Fruit fly (Drosophila melanogaster) whole organism, embryonic: ENCODE data around the gene lwr.

ENCODE experiments used
- Bteb2 ChIP-seq: fragments of 200-800 bp; sonication (Bioruptor generic); optimal IDR thresholded peaks from 2 replicates; lab custom pipeline; 2016; ENCODE audit warnings: missing biosample characterization, missing genetic modification characterization
- CG10209 ChIP-seq: fragments of 200-800 bp; sonication (Bioruptor generic); optimal IDR thresholded peaks from 3 replicates; lab custom pipeline; 2017; ENCODE audit warnings: missing biosample characterization, mild to moderate bottlenecking, missing genetic modification characterization, missing genetic modification reagents
- CG10321 ChIP-seq: fragments of 200-800 bp; sonication (Bioruptor generic); IDR thresholded peaks from 2 replicates; pipeline ENCODE4 v1.3.6; 2022; ENCODE audit warnings: missing biosample characterization, missing genetic modification characterization
- CG12236 ChIP-seq: fragments of 200-800 bp; sonication (Bioruptor generic); optimal IDR thresholded peaks from 2 replicates; lab custom pipeline; 2016; ENCODE audit warnings: missing biosample characterization, missing genetic modification characterization
- CG13123 ChIP-seq: fragments of 200-800 bp; sonication (Bioruptor generic); optimal IDR thresholded peaks from 2 replicates; lab custom pipeline; 2016; ENCODE audit warnings: missing biosample characterization, missing genetic modification characterization
- CG13894 ChIP-seq: fragments of 200-800 bp; sonication (Bioruptor generic); optimal IDR thresholded peaks from 3 replicates; lab custom pipeline; 2018; ENCODE audit warnings: missing biosample characterization, mild to moderate bottlenecking, missing genetic modification characterization, moderate library complexity
- CG15479 ChIP-seq: fragments of 200-800 bp; sonication (Bioruptor generic); optimal IDR thresholded peaks from 3 replicates; lab custom pipeline; 2019; ENCODE audit warnings: missing biosample characterization, mild to moderate bottlenecking, missing genetic modification characterization, moderate library complexity
- CG17568 ChIP-seq: fragments of 200-800 bp; sonication (Bioruptor generic); optimal IDR thresholded peaks from 2 replicates; lab custom pipeline; 2018; ENCODE audit warnings: missing biosample characterization, mild to moderate bottlenecking, missing genetic modification characterization, moderate library complexity
- CG17829 ChIP-seq: fragments of 200-800 bp; optimal IDR thresholded peaks from 2 replicates; lab custom pipeline; 2019; ENCODE audit warnings: missing biosample characterization, mild to moderate bottlenecking, missing genetic modification characterization, moderate library complexity
- CG18262 ChIP-seq: fragments of 200-800 bp; optimal IDR thresholded peaks from 3 replicates; lab custom pipeline; 2019; ENCODE audit warnings: missing biosample characterization, mild to moderate bottlenecking, missing genetic modification characterization, moderate library complexity
- CG2199 ChIP-seq: fragments of 200-800 bp; sonication (Bioruptor generic); IDR thresholded peaks from 3 replicates; pipeline ENCODE4 v1.3.6; 2022; ENCODE audit warnings: missing biosample characterization, missing genetic modification characterization
- CG31388 ChIP-seq: fragments of 200-800 bp; sonication (Bioruptor generic); optimal IDR thresholded peaks from 2 replicates; lab custom pipeline; 2016; ENCODE audit warnings: missing biosample characterization, missing genetic modification characterization
- CG34422 ChIP-seq: fragments of 200-800 bp; sonication (Bioruptor generic); IDR thresholded peaks from 3 replicates; pipeline ENCODE4 v1.3.6; 2022; ENCODE audit warnings: missing biosample characterization, missing genetic modification characterization
- CG8089 ChIP-seq: fragments of 200-800 bp; sonication (Bioruptor generic); optimal IDR thresholded peaks from 3 replicates; lab custom pipeline; 2016; ENCODE audit warnings: missing biosample characterization, missing genetic modification characterization
- D19A ChIP-seq: fragments of 200-800 bp; optimal IDR thresholded peaks from 3 replicates; lab custom pipeline; 2019; ENCODE audit warnings: missing biosample characterization, mild to moderate bottlenecking, missing genetic modification characterization, moderate library complexity
- D19B ChIP-seq: fragments of 200-800 bp; sonication (Bioruptor generic); optimal IDR thresholded peaks from 2 replicates; lab custom pipeline; 2017; ENCODE audit warnings: missing biosample characterization, mild to moderate bottlenecking, missing genetic modification characterization
- Deaf1 ChIP-seq: fragments of 200-800 bp; optimal IDR thresholded peaks from 3 replicates; lab custom pipeline; 2019; ENCODE audit warnings: missing biosample characterization, mild to moderate bottlenecking, missing genetic modification characterization, moderate library complexity
- HLH54F ChIP-seq: fragments of 200-800 bp; sonication (Bioruptor generic); optimal IDR thresholded peaks from 3 replicates; lab custom pipeline; 2016; ENCODE audit warnings: missing biosample characterization, missing genetic modification characterization
- Pdp1 ChIP-seq, 2 experiments: fragments of 200-800 bp; sonication (Bioruptor generic); optimal IDR thresholded peaks; 3 replicates each; lab custom pipeline; 2016; ENCODE audit warnings: missing biosample characterization in 2 of 2, missing genetic modification characterization in 2 of 2, mild to moderate bottlenecking in 1 of 2, moderate library complexity in 1 of 2
- Taf1 ChIP-seq: fragments of 200-800 bp; sonication (Bioruptor generic); IDR thresholded peaks from 2 replicates; pipeline ENCODE4 v1.3.6; 2022; ENCODE audit warnings: missing biosample characterization, missing genetic modification characterization
- Trl ChIP-seq, 3 experiments: fragments of >200 bp in 2 of 3; fragments of 200-800 bp in 1 of 3; sonication (Bioruptor generic) in 1 of 3; optimal IDR thresholded peaks; 2 replicates in 1 of 3; 3 replicates in 2 of 3; lab custom pipeline; 2016 to 2017; ENCODE audit warnings: missing biosample characterization in 1 of 3, missing genetic modification characterization in 1 of 3
- abd-A ChIP-seq: fragments of 200-800 bp; sonication (Bioruptor generic); optimal IDR thresholded peaks from 3 replicates; lab custom pipeline; 2019; ENCODE audit warnings: missing biosample characterization, mild to moderate bottlenecking, missing genetic modification characterization, moderate library complexity
- bsh ChIP-seq, 2 experiments: fragments of 200-800 bp; sonication (Bioruptor generic); optimal IDR thresholded peaks; 2 replicates each; lab custom pipeline; 2017 to 2018; ENCODE audit warnings: mild to moderate bottlenecking in 2 of 2, missing biosample characterization in 2 of 2, missing genetic modification characterization in 2 of 2, moderate library complexity in 1 of 2
- cas ChIP-seq: fragments of 200-800 bp; sonication (Bioruptor generic); IDR thresholded peaks from 2 replicates; pipeline ENCODE4 v1.3.6; 2022; ENCODE audit warnings: missing biosample characterization, missing genetic modification characterization
- chinmo ChIP-seq: fragments of 200-800 bp; sonication (Bioruptor generic); IDR thresholded peaks from 4 replicates; pipeline ENCODE4 v1.3.6; 2022; ENCODE audit warnings: missing biosample characterization, missing genetic modification characterization; ENCODE audit not compliant: partially characterized antibody
- dmrt99B ChIP-seq: fragments of 200-800 bp; sonication (Bioruptor generic); optimal IDR thresholded peaks from 2 replicates; lab custom pipeline; 2018; ENCODE audit warnings: missing biosample characterization, mild to moderate bottlenecking, missing genetic modification characterization, moderate library complexity
- fu2 ChIP-seq: fragments of 200-800 bp; sonication (Bioruptor generic); optimal IDR thresholded peaks from 2 replicates; lab custom pipeline; 2016; ENCODE audit warnings: missing biosample characterization, missing genetic modification characterization
- gcm ChIP-seq: fragments of 200-800 bp; sonication (Bioruptor generic); optimal IDR thresholded peaks from 2 replicates; lab custom pipeline; 2019; ENCODE audit warnings: missing biosample characterization, mild to moderate bottlenecking, missing genetic modification characterization, moderate library complexity
- grn ChIP-seq: fragments of 200-800 bp; sonication (Bioruptor generic); optimal IDR thresholded peaks from 3 replicates; lab custom pipeline; 2017; ENCODE audit warnings: missing biosample characterization, missing genetic modification characterization
- gt ChIP-seq: fragments of 200-800 bp; sonication (Bioruptor generic); IDR thresholded peaks from 2 replicates; pipeline ENCODE4 v1.3.6; 2022; ENCODE audit warnings: missing biosample characterization, missing genetic modification characterization
- ham ChIP-seq: fragments of 200-800 bp; sonication (Bioruptor generic); IDR thresholded peaks from 2 replicates; pipeline ENCODE4 v1.3.6; 2022; ENCODE audit warnings: missing biosample characterization, missing genetic modification characterization
- her ChIP-seq: fragments of 200-800 bp; sonication (Bioruptor generic); optimal IDR thresholded peaks from 2 replicates; lab custom pipeline; 2016; ENCODE audit warnings: missing biosample characterization, missing genetic modification characterization
- lov ChIP-seq, 2 experiments: fragments of 200-800 bp in 1 of 2; fragments of >200 bp in 1 of 2; sonication (Bioruptor generic) in 1 of 2; IDR thresholded peaks in 1 of 2; optimal IDR thresholded peaks in 1 of 2; 2 replicates in 1 of 2; 3 replicates in 1 of 2; pipeline versions ENCODE4 v1.3.6 to Lab custom; 2017 to 2022; ENCODE audit warnings: missing biosample characterization in 1 of 2, missing genetic modification characterization in 1 of 2
- nerfin-1 ChIP-seq: fragments of 200-800 bp; sonication (Bioruptor generic); optimal IDR thresholded peaks from 3 replicates; lab custom pipeline; 2019; ENCODE audit warnings: missing biosample characterization, mild to moderate bottlenecking, missing genetic modification characterization, moderate library complexity
- peb ChIP-seq: fragments of 200-800 bp; sonication (Bioruptor generic); IDR thresholded peaks from 2 replicates; pipeline ENCODE4 v1.3.6; 2022; ENCODE audit warnings: missing biosample characterization, missing genetic modification characterization
- pfk ChIP-seq: fragments of 200-800 bp; sonication (Bioruptor generic); optimal IDR thresholded peaks from 2 replicates; lab custom pipeline; 2018; ENCODE audit warnings: missing biosample characterization, mild to moderate bottlenecking, missing genetic modification characterization, moderate library complexity
- pros ChIP-seq: fragments of 200-800 bp; sonication (Bioruptor generic); optimal IDR thresholded peaks from 3 replicates; lab custom pipeline; 2019; ENCODE audit warnings: missing biosample characterization, mild to moderate bottlenecking, missing genetic modification characterization, moderate library complexity
- sens ChIP-seq: fragments of 200-800 bp; sonication (Bioruptor generic); peaks from one replicate; lab custom pipeline; 2016; ENCODE audit warnings: missing biosample characterization, missing genetic modification characterization
- tll ChIP-seq, 2 experiments: fragments of 200-800 bp in 1 of 2; fragments of >200 bp in 1 of 2; sonication (Bioruptor generic) in 1 of 2; optimal IDR thresholded peaks; 2 replicates each; lab custom pipeline; 2017 to 2019; ENCODE audit warnings: missing biosample characterization in 2 of 2, missing genetic modification characterization in 2 of 2, mild to moderate bottlenecking in 1 of 2, moderate library complexity in 1 of 2
- tna ChIP-seq: fragments of 200-800 bp; sonication (Bioruptor generic); IDR thresholded peaks from 2 replicates; pipeline ENCODE4 v1.3.6; 2022; ENCODE audit warnings: missing biosample characterization, missing genetic modification characterization; ENCODE audit not compliant: partially characterized antibody
- tup ChIP-seq: fragments of 200-800 bp; sonication (Bioruptor generic); optimal IDR thresholded peaks from 2 replicates; lab custom pipeline; 2016; ENCODE audit warnings: missing biosample characterization, mild to moderate bottlenecking, missing genetic modification characterization, moderate library complexity
- tx ChIP-seq: fragments of 200-800 bp; sonication (Bioruptor generic); optimal IDR thresholded peaks from 2 replicates; lab custom pipeline; 2016; ENCODE audit warnings: missing biosample characterization, missing genetic modification characterization
- zen ChIP-seq: fragments of 200-800 bp; sonication (Bioruptor generic); optimal IDR thresholded peaks from 3 replicates; lab custom pipeline; 2018; ENCODE audit warnings: missing biosample characterization, mild to moderate bottlenecking, missing genetic modification characterization, moderate library complexity
- zfh2 ChIP-seq: fragments of 200-800 bp; sonication (Bioruptor generic); optimal IDR thresholded peaks from 2 replicates; lab custom pipeline; 2016; ENCODE audit warnings: missing biosample characterization, missing genetic modification characterization

lwr gene

dm6 chr2L:520331-521000 is 21.9 kb downstream of the lwr start (continued):
- peak; percentile 91 for TF ChIP-seq CG18262 (tag; lab: Kevin White, UChicago)
- TF ChIP-seq CG34422 (GFP tag; lab: Robert Waterston, UW) = peak; percentile 86; the same call in 2 of the 3 replicates

- TF ChIP-seq CG15479 (peak; percentile 57), HLH54F (GFP tag; lab: Kevin White, UChicago) (no peak), abd-A (tag; lab: Kevin White, UChicago) (peak; percentile 38), peb (GFP tag; lab: Robert Waterston, UW) (no peak), D19B (GFP tag; lab: Kevin White, UChicago) (no peak), ham (no peak), bsh (GFP tag; optimal IDR thresholded peaks at IDR 0.05; lab: Kevin White, UChicago) (no peak), dmrt99B (tag; lab: Kevin White, UChicago) (no peak), CG10321 (GFP tag; lab: Robert Waterston, UW) (no peak), CG12236 (GFP tag; lab: Kevin White, UChicago) (no peak), pros (GFP tag; lab: Kevin White, UChicago) (peak; percentile 73), D19A (tag; lab: Kevin White, UChicago) (no peak), CG17568 (GFP tag; lab: Kevin White, UChicago) (no peak), tup (GFP tag; lab: Kevin White, UChicago) (peak; percentile 57), zen (tag; lab: Kevin White, UChicago) (peak; percentile 95), cas (GFP tag; lab: Robert Waterston, UW) (no peak), CG13894 (tag; lab: Kevin White, UChicago) (no peak), CG8089 (no peak), chinmo (GFP tag; lab: Robert Waterston, UW) (0 out of 4 replicates have a peak, but pooled peaks have one; percentile 49), CG2199 (GFP tag; lab: Robert Waterston, UW) (0 out of 3 replicates have a peak, but pooled peaks have one; percentile 57), nerfin-1 (tag; lab: Kevin White, UChicago) (peak; percentile 8), lov (optimal IDR thresholded peaks at IDR 0.05; lab: Kevin White, UChicago) (no peak), lov (GFP tag; IDR thresholded peaks at IDR 0.05; lab: Robert Waterston, UW) (0 out of 3 replicates have a peak, but pooled peaks have one; percentile 34), CG13123 (GFP tag; lab: Kevin White, UChicago) (no peak), Taf1 (no peak), CG31388 (GFP tag; lab: Kevin White, UChicago) (no peak), grn (GFP tag; lab: Kevin White, UChicago) (peak; percentile 92), fu2 (no peak), her (GFP tag; lab: Kevin White, UChicago) (no peak), gcm (peak; percentile 58), sens (no peak), Trl (optimal IDR thresholded peaks at IDR 0.05; lab: Kevin White, UChicago) (no peak), Trl (GFP tag; optimal IDR thresholded peaks at IDR 0.05; lab: Kevin White, UChicago) (no peak), zfh2 (GFP tag; lab: Kevin White, UChicago) (no peak), tll (GFP tag; optimal IDR thresholded peaks at IDR 0.05; lab: Kevin White, UChicago) (peak in 1 of 2 experiments; percentile 67), CG10209 (no peak), pfk (GFP tag; lab: Kevin White, UChicago) (no peak), gt (GFP tag; lab: Robert Waterston, UW) (no peak), Deaf1 (peak; percentile 44), tx (no peak), Pdp1 (GFP tag; optimal IDR thresholded peaks at IDR 0.05; lab: Kevin White, UChicago) (peak in 1 of 2 experiments; percentile 27), CG17829 (peak; percentile 2), Bteb2 (GFP tag; lab: Kevin White, UChicago) (no peak), tna (GFP tag; lab: Robert Waterston, UW) (no peak)
Measured at dm6 chr2L:518979-519891, 23.1 kb downstream of the lwr start.
